Worm (Caenorhabditis elegans) whole organism, L4/young adult: ENCODE data around the gene hpo-28.

ENCODE experiments used
- dao-5 ChIP-seq: sonication (generic microtip); optimal IDR thresholded peaks from 2 replicates; lab custom pipeline; 2016; ENCODE audit warnings: missing genotype, missing genetic modification characterization, moderate library complexity, missing compliant biosample characterization
- him-1 ChIP-seq: sonication (generic microtip); optimal IDR thresholded peaks from 2 replicates; lab custom pipeline; 2016; ENCODE audit warnings: missing genotype, missing genetic modification reagents, missing genetic modification characterization, missing compliant biosample characterization

DNA sequence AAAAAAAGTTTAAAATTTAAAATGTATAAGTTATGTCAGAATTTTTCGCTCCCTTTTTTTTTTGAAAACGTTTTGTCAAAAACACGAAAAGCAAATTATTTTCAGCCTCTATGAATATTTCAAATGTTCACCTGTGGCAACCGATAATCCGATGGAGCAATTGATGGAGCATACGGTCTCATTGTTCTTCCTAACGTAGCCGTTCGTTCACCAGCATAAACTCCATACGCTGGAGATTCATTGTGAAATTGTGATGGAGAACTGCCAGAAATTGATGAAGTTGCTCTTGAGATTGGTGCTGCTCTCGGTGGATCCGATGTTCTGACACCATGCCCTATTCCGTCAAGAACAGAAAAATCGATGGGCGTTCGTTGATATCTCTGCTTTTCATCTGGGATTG is 17.3 kb downstream of the hpo-28 start:
- TF ChIP-seq him-1 (tag; lab: Kevin White, UChicago) (no peak), dao-5 (tag; lab: Kevin White, UChicago) (no peak)
